Worm (Caenorhabditis elegans): ENCODE measurements around the gene cup-4.

cup-4 gene

DNA sequence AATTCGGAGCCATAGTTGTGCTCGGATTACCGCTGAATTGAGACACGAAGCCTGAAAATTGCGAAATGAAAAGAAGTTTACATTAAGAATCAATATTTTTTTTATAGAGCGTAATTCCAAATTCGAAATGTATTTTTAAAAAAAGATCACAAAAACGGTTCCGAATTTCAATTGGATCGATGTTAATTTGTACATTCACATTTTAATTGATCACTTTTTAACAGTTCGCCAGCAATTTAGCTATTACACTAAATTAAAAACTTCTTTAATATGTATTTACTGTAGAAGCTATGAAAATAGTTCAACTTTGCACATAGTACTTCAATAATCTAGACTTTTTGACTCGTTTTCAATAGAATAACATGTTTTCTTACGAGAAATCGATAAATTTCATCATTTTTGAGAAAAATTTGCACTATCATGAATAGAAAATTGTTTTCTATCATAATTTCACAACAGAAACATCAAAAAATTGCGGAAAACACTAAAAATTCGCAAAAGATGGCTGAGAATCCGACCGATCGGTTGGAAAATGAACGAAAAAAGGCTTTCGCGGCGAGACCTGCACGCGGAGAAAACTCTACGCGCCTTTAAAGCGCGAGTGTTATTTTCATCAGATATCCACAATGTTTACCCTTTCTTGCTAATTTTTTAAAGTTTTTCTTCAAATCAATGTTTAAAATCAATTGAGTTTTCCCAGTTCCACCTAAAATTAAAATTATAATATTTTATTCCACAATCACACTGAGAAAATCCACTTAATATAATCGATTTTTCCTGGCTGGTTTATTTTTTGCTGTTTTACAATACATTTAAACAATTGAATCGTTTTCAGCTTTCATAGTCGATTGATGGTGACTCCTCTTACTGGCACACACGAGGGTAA is 37.5 kb upstream of the cup-4 start, which contains the start of the genes egl-45 and kcmf-1:
TSS of gene egl-45 (minus strand) at position 51 of the 886 bp plus-strand sequence.
TSS of gene kcmf-1 (plus strand) at position 836 of the 886 bp plus-strand sequence.
- peak; percentile 51 for TF ChIP-seq blmp-1 (tag; optimal IDR thresholded peaks at IDR 0.05)
- TF ChIP-seq F16B12.6 (tag; optimal IDR thresholded peaks at IDR 0.05): peak; percentile 7
- TF ChIP-seq ama-1 (optimal IDR thresholded peaks at IDR 0.05): no peak
- TF ChIP-seq snu-23 (GFP tag; optimal IDR thresholded peaks at IDR 0.05): peak; percentile 24
- TF ChIP-seq efl-1 (optimal IDR thresholded peaks at IDR 0.05): peak; percentile 54 to 59
- TF ChIP-seq efl-1 (GFP tag; optimal IDR thresholded peaks at IDR 0.05 in 1 of 2): peak; percentile 39 to 73
- TF ChIP-seq xbp-1 (tag; optimal IDR thresholded peaks at IDR 0.05): peak; percentile 1
- peak; percentile 28 to 60 for TF ChIP-seq lin-35 (GFP tag; optimal IDR thresholded peaks at IDR 0.05)
- TF ChIP-seq elt-3 (tag; optimal IDR thresholded peaks at IDR 0.05): peak in 1 of 6 experiments; percentile 17
- TF ChIP-seq dpl-1 (GFP tag; optimal IDR thresholded peaks at IDR 0.05): peak; percentile 14 to 65 (median 51)
- peak; percentile 4 for TF ChIP-seq skn-1 (tag; optimal IDR thresholded peaks at IDR 0.05)
- no peak for TF ChIP-seq rnt-1 (tag; optimal IDR thresholded peaks at IDR 0.05)
- TF ChIP-seq nhr-12 (tag; optimal IDR thresholded peaks at IDR 0.05): no peak
- TF ChIP-seq lsy-2 (tag; optimal IDR thresholded peaks at IDR 0.05): peak; percentile 33 to 69
- peak; percentile 28 for TF ChIP-seq C16A3.4 (tag; optimal IDR thresholded peaks at IDR 0.05)

DNA sequence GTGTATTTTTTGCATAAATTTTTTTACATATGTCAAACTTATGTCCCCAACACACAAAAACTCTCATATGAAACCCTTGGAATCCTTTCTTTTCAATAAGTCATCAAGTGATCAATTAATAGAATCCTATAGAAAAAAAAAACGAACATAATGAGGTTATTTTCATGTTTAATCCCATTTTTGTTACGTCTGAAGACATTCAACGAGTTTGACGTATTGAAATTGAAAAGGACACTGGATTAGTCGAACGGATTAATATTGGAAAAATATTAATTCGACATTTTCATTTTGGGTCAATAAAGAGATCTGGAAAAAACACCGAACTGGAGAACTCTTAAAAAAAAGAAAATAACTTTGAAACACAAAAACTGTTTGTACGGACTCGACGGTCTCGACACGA is 33.8 kb upstream of the cup-4 start:
- no peak for TF ChIP-seq unc-62 (GFP tag; optimal IDR thresholded peaks at IDR 0.05)
- TF ChIP-seq aha-1 (tag; optimal IDR thresholded peaks at IDR 0.05): no peak
- no peak for TF ChIP-seq lir-3 (tag; optimal IDR thresholded peaks at IDR 0.05; ENCODE audit: poor library complexity)
- no peak for TF ChIP-seq mef-2 (tag; optimal IDR thresholded peaks at IDR 0.05)
- no peak for TF ChIP-seq pag-3 (tag; optimal IDR thresholded peaks at IDR 0.05; ENCODE audit: borderline replicate concordance, insufficient read depth)
- no peak for TF ChIP-seq mep-1 (tag; optimal IDR thresholded peaks at IDR 0.05)
- TF ChIP-seq unc-30 (tag; optimal IDR thresholded peaks at IDR 0.05): no peak
- no peak for TF ChIP-seq blmp-1 (tag; optimal IDR thresholded peaks at IDR 0.05)
- TF ChIP-seq dsc-1 (tag; optimal IDR thresholded peaks at IDR 0.05): peak; percentile 96
- peak; percentile 65 for TF ChIP-seq pax-3 (tag; optimal IDR thresholded peaks at IDR 0.05)
- TF ChIP-seq efl-3 (GFP tag; optimal IDR thresholded peaks at IDR 0.05): no peak
- TF ChIP-seq nhr-237 (tag; optimal IDR thresholded peaks at IDR 0.05): no peak
- no peak for TF ChIP-seq lin-35 (GFP tag; optimal IDR thresholded peaks at IDR 0.05)
- no peak for TF ChIP-seq mab-9 (GFP tag; IDR thresholded peaks at IDR 0.05)
- peak; percentile 38 for TF ChIP-seq sox-4 (tag; optimal IDR thresholded peaks at IDR 0.05)
- TF ChIP-seq tbx-2 (tag; optimal IDR thresholded peaks at IDR 0.05): no peak
- peak; percentile 3 for TF ChIP-seq fkh-8 (tag; optimal IDR thresholded peaks at IDR 0.05)
- no peak for TF ChIP-seq irx-1 (tag; optimal IDR thresholded peaks at IDR 0.05)

DNA sequence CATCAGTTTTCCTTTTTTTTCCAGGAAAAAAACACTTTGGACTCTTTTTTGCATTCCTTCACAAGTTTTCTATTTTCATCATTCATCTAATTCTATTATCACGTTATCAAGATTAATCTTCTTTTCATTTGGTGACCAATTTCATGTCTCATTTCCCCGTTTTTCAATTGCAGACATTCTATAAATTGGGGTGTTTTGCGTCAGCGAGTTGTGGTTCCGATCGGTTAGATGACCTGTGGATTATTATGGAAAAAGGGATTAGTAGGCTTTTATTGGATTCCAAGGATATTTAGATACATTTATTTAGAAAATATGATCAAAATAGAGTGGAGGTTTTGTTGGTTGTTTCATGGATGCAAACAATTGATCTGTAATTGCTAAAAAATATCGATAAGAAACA is 31.4 kb upstream of the cup-4 start:
- peak; percentile 20 for TF ChIP-seq nhr-47 (tag; optimal IDR thresholded peaks at IDR 0.05)
- TF ChIP-seq hpl-2 (GFP tag; optimal IDR thresholded peaks at IDR 0.05): no peak
- no peak for TF ChIP-seq efl-1 (optimal IDR thresholded peaks at IDR 0.05)
- no peak for TF ChIP-seq efl-1 (GFP tag; optimal IDR thresholded peaks at IDR 0.05 in 1 of 2)
- no peak for TF ChIP-seq mab-9 (GFP tag; IDR thresholded peaks at IDR 0.05)
- no peak for TF ChIP-seq grh-1 (GFP tag; IDR thresholded peaks at IDR 0.05)
- no peak for TF ChIP-seq nhr-20 (tag; optimal IDR thresholded peaks at IDR 0.05)
- TF ChIP-seq dsc-1 (tag; optimal IDR thresholded peaks at IDR 0.05): peak; percentile 99
- peak; percentile 25 for TF ChIP-seq fkh-4 (tag; optimal IDR thresholded peaks at IDR 0.05; ENCODE audit: borderline replicate concordance)
- TF ChIP-seq ztf-11 (tag; optimal IDR thresholded peaks at IDR 0.05): no peak
- no peak for TF ChIP-seq zip-4 (GFP tag; optimal IDR thresholded peaks at IDR 0.05)
- no peak for TF ChIP-seq efl-3 (GFP tag; optimal IDR thresholded peaks at IDR 0.05)
- TF ChIP-seq ets-5 (GFP tag; IDR thresholded peaks at IDR 0.05): no peak
- TF ChIP-seq pax-3 (tag; optimal IDR thresholded peaks at IDR 0.05): peak; percentile 62
- no peak for TF ChIP-seq ceh-90 (tag; optimal IDR thresholded peaks at IDR 0.05)
- peak; percentile 32 for TF ChIP-seq fkh-8 (tag; optimal IDR thresholded peaks at IDR 0.05)
- TF ChIP-seq tbx-2 (tag; optimal IDR thresholded peaks at IDR 0.05): no peak
- TF ChIP-seq mep-1 (tag; optimal IDR thresholded peaks at IDR 0.05): no peak
- TF ChIP-seq zag-1 (tag; optimal IDR thresholded peaks at IDR 0.05): no peak
- TF ChIP-seq ama-1 (optimal IDR thresholded peaks at IDR 0.05): no peak
- no peak for TF ChIP-seq egl-27 (tag; optimal IDR thresholded peaks at IDR 0.05)
- no peak for TF ChIP-seq hlh-4 (tag; optimal IDR thresholded peaks at IDR 0.05)
- no peak for TF ChIP-seq C16A3.4 (tag; optimal IDR thresholded peaks at IDR 0.05)
- TF ChIP-seq egl-13 (tag; optimal IDR thresholded peaks at IDR 0.05): peak; percentile 28
- TF ChIP-seq mef-2 (tag; optimal IDR thresholded peaks at IDR 0.05): no peak
- no peak for TF ChIP-seq pag-3 (tag; optimal IDR thresholded peaks at IDR 0.05; ENCODE audit: borderline replicate concordance, insufficient read depth)
- TF ChIP-seq nhr-84 (tag; optimal IDR thresholded peaks at IDR 0.05): no peak
- no peak for TF ChIP-seq aha-1 (tag; optimal IDR thresholded peaks at IDR 0.05)
- TF ChIP-seq nhr-71 (tag; optimal IDR thresholded peaks at IDR 0.05): peak; percentile 35

All from whole organism, L1 larva.